Worm (Caenorhabditis elegans) whole organism, L3 larva: ENCODE data around the gene F54H12.7.

Experiments
- R02D3.7 ChIP-seq: fragments of 150-350 bp; optimal IDR thresholded peaks from 2 replicates; lab custom pipeline; 2014; ENCODE audit warnings: missing biosample characterization, missing genetic modification characterization
- ZK546.5 ChIP-seq: sonication (generic microtip); optimal IDR thresholded peaks from 2 replicates; lab custom pipeline; 2017; ENCODE audit warnings: missing biosample characterization, missing genetic modification characterization
- aly-2 ChIP-seq: fragments of 150-350 bp; optimal IDR thresholded peaks from 2 replicates; lab custom pipeline; 2014; ENCODE audit warnings: missing biosample characterization, missing genetic modification characterization
- ama-1 ChIP-seq: fragments of 150-350 bp; optimal IDR thresholded peaks from 2 replicates; lab custom pipeline; 2018
- ceh-16 ChIP-seq: sonication (generic microtip); optimal IDR thresholded peaks from 2 replicates; lab custom pipeline; 2017; ENCODE audit warnings: missing biosample characterization, missing genetic modification characterization
- ceh-28 ChIP-seq: fragments of 150-350 bp; optimal IDR thresholded peaks from 2 replicates; lab custom pipeline; 2014; ENCODE audit warnings: missing biosample characterization, missing genetic modification reagents, missing genetic modification characterization
- ceh-82 ChIP-seq: fragments of 150-350 bp; optimal IDR thresholded peaks from 2 replicates; lab custom pipeline; 2014; ENCODE audit warnings: missing biosample characterization, missing genetic modification characterization
- ceh-9 ChIP-seq: sonication (generic microtip); optimal IDR thresholded peaks from 2 replicates; lab custom pipeline; 2018; ENCODE audit warnings: missing biosample characterization, missing genetic modification characterization
- daf-12 ChIP-seq: fragments of 150-350 bp; optimal IDR thresholded peaks from 2 replicates; lab custom pipeline; 2014; ENCODE audit warnings: missing biosample characterization, missing genetic modification reagents, missing genetic modification characterization
- egl-27 ChIP-seq: sonication (generic microtip); optimal IDR thresholded peaks from 4 replicates; lab custom pipeline; 2017; ENCODE audit warnings: missing biosample characterization, missing genetic modification reagents, missing genetic modification characterization
- egl-5 ChIP-seq: fragments of 150-350 bp; optimal IDR thresholded peaks from 2 replicates; lab custom pipeline; 2017; ENCODE audit warnings: missing biosample characterization, missing genetic modification reagents, missing genetic modification characterization, inconsistent platforms
- elt-1 ChIP-seq: fragments of 150-350 bp; optimal IDR thresholded peaks from 2 replicates; lab custom pipeline; 2014; ENCODE audit warnings: missing biosample characterization, missing genetic modification characterization
- elt-2 ChIP-seq: sonication (generic microtip); optimal IDR thresholded peaks from 2 replicates; lab custom pipeline; 2016; ENCODE audit warnings: missing genetic modification reagents, mild to moderate bottlenecking, missing genetic modification characterization, missing compliant biosample characterization
- elt-3 ChIP-seq, 3 experiments: fragments of 150-350 bp in 1 of 3; sonication (generic microtip) in 2 of 3; optimal IDR thresholded peaks; 2 replicates in 2 of 3; 4 replicates in 1 of 3; lab custom pipeline; 2014 to 2017; ENCODE audit warnings: missing biosample characterization in 3 of 3, missing genetic modification characterization in 3 of 3
- eor-1 ChIP-seq, 2 experiments: fragments of 150-350 bp; optimal IDR thresholded peaks; 2 replicates each; lab custom pipeline; 2014 to 2018; ENCODE audit warnings: missing biosample characterization in 2 of 2, missing genetic modification characterization in 2 of 2
- fkh-10 ChIP-seq: sonication (generic microtip); optimal IDR thresholded peaks from 2 replicates; lab custom pipeline; 2017; ENCODE audit warnings: missing biosample characterization, missing genetic modification reagents, missing genetic modification characterization
- fkh-2 ChIP-seq: fragments of 150-350 bp; optimal IDR thresholded peaks from 2 replicates; lab custom pipeline; 2014; ENCODE audit warnings: missing biosample characterization, missing genetic modification reagents, missing genetic modification characterization
- fos-1 ChIP-seq: fragments of 150-350 bp; optimal IDR thresholded peaks from 2 replicates; lab custom pipeline; 2014; ENCODE audit warnings: missing biosample characterization, missing genetic modification characterization
- hmg-11 ChIP-seq: sonication (generic microtip); optimal IDR thresholded peaks from 2 replicates; lab custom pipeline; 2016; ENCODE audit warnings: missing genetic modification characterization, missing compliant biosample characterization
- jun-1 ChIP-seq: fragments of 150-350 bp; optimal IDR thresholded peaks from 2 replicates; lab custom pipeline; 2014; ENCODE audit warnings: missing biosample characterization, missing genetic modification reagents, missing genetic modification characterization
- lin-15B ChIP-seq: fragments of 150-350 bp; optimal IDR thresholded peaks from 2 replicates; lab custom pipeline; 2014; ENCODE audit warnings: missing biosample characterization, missing genetic modification characterization
- lin-39 ChIP-seq: fragments of 150-350 bp; optimal IDR thresholded peaks from 2 replicates; lab custom pipeline; 2018; ENCODE audit warnings: missing biosample characterization, missing genetic modification reagents, missing genetic modification characterization
- lsy-12 ChIP-seq: sonication (generic microtip); optimal IDR thresholded peaks from 2 replicates; lab custom pipeline; 2016; ENCODE audit warnings: mild to moderate bottlenecking, missing genetic modification characterization, missing compliant biosample characterization
- mdl-1 ChIP-seq: fragments of 150-350 bp; optimal IDR thresholded peaks from 2 replicates; lab custom pipeline; 2014; ENCODE audit warnings: missing biosample characterization, missing genetic modification characterization
- mml-1 ChIP-seq: fragments of 150-350 bp; sonication (generic microtip); optimal IDR thresholded peaks from 3 replicates; lab custom pipeline; 2014; ENCODE audit warnings: missing biosample characterization, missing genetic modification characterization
- nfya-1 ChIP-seq: sonication (generic microtip); optimal IDR thresholded peaks from 2 replicates; lab custom pipeline; 2017; ENCODE audit warnings: missing genetic modification characterization, mild to moderate bottlenecking, missing compliant biosample characterization, antibody characterized with exemption, moderate library complexity; ENCODE audit not compliant: insufficient read depth
- nhr-11 ChIP-seq: fragments of 150-350 bp; optimal IDR thresholded peaks from 2 replicates; lab custom pipeline; 2014; ENCODE audit warnings: missing biosample characterization, missing genetic modification characterization
- nhr-12 ChIP-seq: fragments of 150-350 bp; optimal IDR thresholded peaks from 2 replicates; lab custom pipeline; 2014; ENCODE audit warnings: missing biosample characterization, missing genetic modification characterization
- nhr-23 ChIP-seq: fragments of 150-350 bp; optimal IDR thresholded peaks from 2 replicates; lab custom pipeline; 2014; ENCODE audit warnings: missing biosample characterization, missing genetic modification reagents, missing genetic modification characterization
- nhr-237 ChIP-seq: fragments of 150-350 bp; optimal IDR thresholded peaks from 2 replicates; lab custom pipeline; 2014; ENCODE audit warnings: missing biosample characterization, missing genetic modification characterization
- nhr-25 ChIP-seq: sonication (generic microtip); optimal IDR thresholded peaks from 2 replicates; lab custom pipeline; 2017; ENCODE audit warnings: missing biosample characterization, missing genetic modification characterization
- nhr-28 ChIP-seq: fragments of 150-350 bp; optimal IDR thresholded peaks from 2 replicates; lab custom pipeline; 2014; ENCODE audit warnings: missing biosample characterization, missing genetic modification characterization
- nhr-43 ChIP-seq: sonication (generic microtip); optimal IDR thresholded peaks from 2 replicates; lab custom pipeline; 2016; ENCODE audit warnings: mild to moderate bottlenecking, missing genetic modification characterization, missing compliant biosample characterization; ENCODE audit not compliant: poor library complexity, severe bottlenecking
- nhr-67 ChIP-seq: fragments of 150-350 bp; optimal IDR thresholded peaks from 2 replicates; lab custom pipeline; 2014; ENCODE audit warnings: missing biosample characterization, missing genetic modification characterization
- nhr-76 ChIP-seq: fragments of 150-350 bp; sonication (generic microtip); optimal IDR thresholded peaks from 5 replicates; lab custom pipeline; 2014; ENCODE audit warnings: missing biosample characterization, missing genetic modification characterization
- nhr-77 ChIP-seq: fragments of 150-350 bp; optimal IDR thresholded peaks from 2 replicates; lab custom pipeline; 2014; ENCODE audit warnings: missing biosample characterization, missing genetic modification characterization
- pha-4 ChIP-seq: fragments of 150-350 bp; optimal IDR thresholded peaks from 2 replicates; lab custom pipeline; 2014; ENCODE audit warnings: missing biosample characterization, missing genetic modification reagents, missing genetic modification characterization
- pqm-1 ChIP-seq: fragments of 150-350 bp; optimal IDR thresholded peaks from 2 replicates; lab custom pipeline; 2017; ENCODE audit warnings: missing biosample characterization, missing genetic modification characterization, inconsistent platforms
- sea-2 ChIP-seq: fragments of 150-350 bp; sonication (generic microtip); optimal IDR thresholded peaks from 4 replicates; lab custom pipeline; 2014; ENCODE audit warnings: missing biosample characterization, missing genetic modification reagents, missing genetic modification characterization
- skn-1 ChIP-seq: fragments of 150-350 bp; optimal IDR thresholded peaks from 2 replicates; lab custom pipeline; 2014; ENCODE audit warnings: missing biosample characterization, missing genetic modification characterization
- snpc-4 ChIP-seq: fragments of 150-350 bp; optimal IDR thresholded peaks from 2 replicates; lab custom pipeline; 2014; ENCODE audit warnings: missing biosample characterization, missing genetic modification characterization
- tbx-2 ChIP-seq: sonication (generic microtip); optimal IDR thresholded peaks from 2 replicates; lab custom pipeline; 2016; ENCODE audit warnings: mild to moderate bottlenecking, missing genetic modification characterization, missing compliant biosample characterization
- unc-39 ChIP-seq: sonication (generic microtip); optimal IDR thresholded peaks from 4 replicates; lab custom pipeline; 2017; ENCODE audit warnings: missing biosample characterization, missing genetic modification characterization
- unc-62 ChIP-seq: fragments of 150-350 bp; sonication (generic microtip); optimal IDR thresholded peaks from 4 replicates; lab custom pipeline; 2014; ENCODE audit warnings: missing biosample characterization, missing genetic modification reagents, missing genetic modification characterization
- zag-1 ChIP-seq: fragments of 150-350 bp; optimal IDR thresholded peaks from 2 replicates; lab custom pipeline; 2014; ENCODE audit warnings: missing biosample characterization, missing genetic modification characterization
- ztf-11 ChIP-seq: fragments of 150-350 bp; optimal IDR thresholded peaks from 2 replicates; lab custom pipeline; 2014; ENCODE audit warnings: missing biosample characterization, missing genetic modification characterization
- ztf-4 ChIP-seq: fragments of 150-350 bp; optimal IDR thresholded peaks from 2 replicates; lab custom pipeline; 2014; ENCODE audit warnings: missing biosample characterization, missing genetic modification characterization

Gene F54H12.7

ce11 chrIII:7933235-7933634 is 35.9 kb upstream of the F54H12.7 start, which contains the start of gene ran-2:
Gene ran-2 (plus strand): TSS chrIII:7933535.
- TF ChIP-seq aly-2 (tag; lab: Kevin White, UChicago) (no peak), ceh-9 (tag; lab: Kevin White, UChicago) (no peak), mml-1 (no peak), elt-2 (peak; percentile 39)

ce11 chrIII:7937548-7937947 is 31.6 kb upstream of the F54H12.7 start, which contains the start of gene C29E4.10:
Gene C29E4.10 (plus strand): TSS chrIII:7937848.
- TF ChIP-seq fos-1 (tag; lab: Kevin White, UChicago) (no peak), zag-1 (tag; lab: Kevin White, UChicago) (no peak), hmg-11 (tag; lab: Kevin White, UChicago) (no peak), elt-1 (no peak), nfya-1 (tag; lab: Kevin White, UChicago) (no peak), elt-2 (no peak), daf-12 (tag; lab: Kevin White, UChicago) (no peak), nhr-11 (no peak), nhr-67 (tag; lab: Kevin White, UChicago) (no peak), jun-1 (tag; lab: Kevin White, UChicago) (no peak), ztf-11 (tag; lab: Kevin White, UChicago) (no peak), nhr-76 (tag; lab: Kevin White, UChicago) (no peak), eor-1 (tag; optimal IDR thresholded peaks at IDR 0.05; lab: Kevin White, UChicago) (no peak), ceh-16 (no peak), tbx-2 (no peak)

- peak; percentile 11 for TF ChIP-seq pqm-1 (tag; lab: Kevin White, UChicago)
- no peak for TF ChIP-seq mml-1
- peak; percentile 48 for TF ChIP-seq nhr-77 (tag; lab: Kevin White, UChicago)
- peak; percentile 69 for TF ChIP-seq nhr-25 (tag; lab: Kevin White, UChicago)
- TF ChIP-seq hmg-11 (tag; lab: Kevin White, UChicago), result peak; percentile 38
- TF ChIP-seq nhr-11, result no peak
- no peak for TF ChIP-seq nhr-67 (tag; lab: Kevin White, UChicago)
- TF ChIP-seq nhr-12 (tag; lab: Kevin White, UChicago), result no peak
- TF ChIP-seq ceh-82 (tag; lab: Kevin White, UChicago), result no peak
- TF ChIP-seq elt-1, result no peak
- no peak for TF ChIP-seq eor-1 (tag; optimal IDR thresholded peaks at IDR 0.05; lab: Kevin White, UChicago)
- no peak for TF ChIP-seq ama-1 (lab: Kevin White, UChicago)
- peak; percentile 17 for TF ChIP-seq R02D3.7 (tag; lab: Kevin White, UChicago)
- no peak for TF ChIP-seq aly-2 (tag; lab: Kevin White, UChicago)
- TF ChIP-seq nhr-28 (tag; lab: Kevin White, UChicago), result no peak
- no peak for TF ChIP-seq jun-1 (tag; lab: Kevin White, UChicago)
- no peak for TF ChIP-seq lsy-12 (tag; lab: Kevin White, UChicago)
- TF ChIP-seq ztf-4 (tag; lab: Kevin White, UChicago), result no peak
- TF ChIP-seq ztf-11 (tag; lab: Kevin White, UChicago), result no peak
- no peak for TF ChIP-seq nhr-76 (tag; lab: Kevin White, UChicago)
- no peak for TF ChIP-seq mdl-1
- TF ChIP-seq nhr-43, result peak; percentile 39
- no peak for TF ChIP-seq elt-2
- no peak for TF ChIP-seq daf-12 (tag; lab: Kevin White, UChicago)
- TF ChIP-seq tbx-2, result no peak
- no peak for TF ChIP-seq ceh-16
- peak; percentile 26 for TF ChIP-seq fkh-10
- TF ChIP-seq nhr-23 (tag; lab: Kevin White, UChicago), result peak; percentile 84
- no peak for TF ChIP-seq ZK546.5 (tag; lab: Kevin White, UChicago)
- TF ChIP-seq nfya-1 (tag; lab: Kevin White, UChicago), result peak; percentile 83
- no peak for TF ChIP-seq fkh-2
- TF ChIP-seq fos-1 (tag; lab: Kevin White, UChicago), result no peak
- no peak for TF ChIP-seq unc-39 (tag; lab: Kevin White, UChicago)
- no peak for TF ChIP-seq ceh-9 (tag; lab: Kevin White, UChicago)
- no peak for TF ChIP-seq skn-1 (tag; lab: Kevin White, UChicago)
- TF ChIP-seq zag-1 (tag; lab: Kevin White, UChicago), result no peak
- no peak for TF ChIP-seq unc-62 (GFP tag; lab: Kevin White, UChicago)
- no peak for TF ChIP-seq snpc-4
- TF ChIP-seq lin-15B (tag; lab: Kevin White, UChicago), result peak; percentile 91
- peak; percentile 38 for TF ChIP-seq egl-5 (tag; lab: Kevin White, UChicago)
- peak; percentile 15 for TF ChIP-seq ceh-28 (tag; lab: Kevin White, UChicago)
- no peak for TF ChIP-seq elt-3 (tag; optimal IDR thresholded peaks at IDR 0.05; lab: Kevin White, UChicago)
- no peak for TF ChIP-seq egl-27
- no peak for TF ChIP-seq nhr-237 (tag; lab: Kevin White, UChicago)
- no peak for TF ChIP-seq sea-2 (GFP tag; lab: Kevin White, UChicago)
- peak; percentile 79 for TF ChIP-seq pha-4 (tag; lab: Kevin White, UChicago)
- TF ChIP-seq lin-39 (tag; lab: Kevin White, UChicago), result peak; percentile 41
Measured at ce11 chrIII:7940819-7941218, 28.3 kb upstream of the F54H12.7 start, which contains the start of gene C29E4.12. Gene C29E4.12 (plus strand): TSS chrIII:7941151.
